Worm (Caenorhabditis elegans) whole organism, L4 larva: ENCODE data around the gene F11F1.1.

Experiments
- Y5F2A.4 ChIP-seq: fragments of 200-800 bp; sonication (Bioruptor generic); optimal IDR thresholded peaks from 2 replicates; lab custom pipeline; 2018; ENCODE audit warnings: mild to moderate bottlenecking, missing genetic modification characterization, missing compliant biosample characterization
- mdt-29 ChIP-seq: fragments of 200-800 bp; sonication (Bioruptor generic); IDR thresholded peaks from 2 replicates; pipeline ENCODE4 v1.3.6; 2022; ENCODE audit warnings: missing genetic modification reagents, missing genetic modification characterization, missing compliant biosample characterization

ce11 chrIII:13411202-13411601 is 15.8 kb downstream of the F11F1.1 start:
- TF ChIP-seq Y5F2A.4 (GFP tag; lab: Kevin White, UChicago) (no peak), mdt-29 (GFP tag; lab: Robert Waterston, UW) (no peak)
